Worm (Caenorhabditis elegans) whole organism, late embryonic: Measurements from ENCODE around the gene mpk-2.

Experiments
- C08G9.2 ChIP-seq: sonication (generic microtip); optimal IDR thresholded peaks from 2 replicates; lab custom pipeline; 2016; ENCODE audit warnings: mild to moderate bottlenecking, missing genetic modification characterization, moderate library complexity, missing compliant biosample characterization
- F13H6.1 ChIP-seq: sonication (generic microtip); optimal IDR thresholded peaks from 2 replicates; lab custom pipeline; 2016; ENCODE audit warnings: missing genetic modification characterization, missing compliant biosample characterization
- K02D7.2 ChIP-seq: sonication (generic microtip); optimal IDR thresholded peaks from 2 replicates; lab custom pipeline; 2017; ENCODE audit warnings: mild to moderate bottlenecking, missing genetic modification characterization, missing compliant biosample characterization
- K09A11.1 ChIP-seq: sonication (generic microtip); optimal IDR thresholded peaks from 2 replicates; lab custom pipeline; 2017; ENCODE audit warnings: antibody characterized with exemption, mild to moderate bottlenecking, missing genetic modification characterization, missing compliant biosample characterization; ENCODE audit not compliant: insufficient read depth
- ceh-18 ChIP-seq: sonication (generic microtip); optimal IDR thresholded peaks from 2 replicates; lab custom pipeline; 2016; ENCODE audit warnings: missing genetic modification characterization, missing compliant biosample characterization
- ceh-19 ChIP-seq: fragments of 200-800 bp; sonication (Bioruptor generic); optimal IDR thresholded peaks from 2 replicates; lab custom pipeline; 2018; ENCODE audit warnings: mild to moderate bottlenecking, missing genetic modification characterization, missing compliant biosample characterization
- ceh-2 ChIP-seq: sonication (generic microtip); optimal IDR thresholded peaks from 2 replicates; lab custom pipeline; 2016; ENCODE audit warnings: missing genotype, missing genetic modification characterization, missing compliant biosample characterization
- ceh-24 ChIP-seq: sonication (generic microtip); optimal IDR thresholded peaks from 2 replicates; lab custom pipeline; 2016; ENCODE audit warnings: mild to moderate bottlenecking, missing genetic modification characterization, missing compliant biosample characterization
- ceh-30 ChIP-seq: fragments of 150-350 bp; optimal IDR thresholded peaks from 2 replicates; lab custom pipeline; 2014; ENCODE audit warnings: missing biosample characterization, missing genetic modification characterization
- ceh-31 ChIP-seq: sonication (generic microtip); optimal IDR thresholded peaks from 2 replicates; lab custom pipeline; 2016; ENCODE audit warnings: missing genetic modification characterization, missing compliant biosample characterization
- ceh-34 ChIP-seq: sonication (generic microtip); optimal IDR thresholded peaks from 2 replicates; lab custom pipeline; 2016; ENCODE audit warnings: mild to moderate bottlenecking, missing genetic modification characterization, missing compliant biosample characterization
- ceh-48 ChIP-seq: sonication (generic microtip); optimal IDR thresholded peaks from 2 replicates; lab custom pipeline; 2016; ENCODE audit warnings: missing genetic modification characterization, inconsistent platforms, missing compliant biosample characterization
- dve-1 ChIP-seq: sonication (generic microtip); optimal IDR thresholded peaks from 2 replicates; lab custom pipeline; 2017; ENCODE audit warnings: antibody characterized with exemption, mild to moderate bottlenecking, missing genetic modification characterization, missing compliant biosample characterization
- elt-2 ChIP-seq: sonication (generic microtip); optimal IDR thresholded peaks from 2 replicates; lab custom pipeline; 2016; ENCODE audit warnings: missing genetic modification reagents, missing genetic modification characterization, missing compliant biosample characterization
- ets-4 ChIP-seq: sonication (generic microtip); optimal IDR thresholded peaks from 2 replicates; lab custom pipeline; 2016; ENCODE audit warnings: missing genetic modification characterization, missing compliant biosample characterization
- fax-1 ChIP-seq: sonication (generic microtip); optimal IDR thresholded peaks from 2 replicates; lab custom pipeline; 2016; ENCODE audit warnings: missing genotype, missing genetic modification characterization, missing compliant biosample characterization
- gmeb-2 ChIP-seq: sonication (generic microtip); optimal IDR thresholded peaks from 2 replicates; lab custom pipeline; 2016; ENCODE audit warnings: missing genetic modification characterization, inconsistent platforms, missing compliant biosample characterization
- hlh-30 ChIP-seq: sonication (generic microtip); optimal IDR thresholded peaks from 2 replicates; lab custom pipeline; 2017; ENCODE audit warnings: antibody characterized with exemption, missing genetic modification characterization, missing compliant biosample characterization; ENCODE audit not compliant: insufficient read depth
- hlh-8 ChIP-seq: sonication (generic microtip); optimal IDR thresholded peaks from 2 replicates; lab custom pipeline; 2016; ENCODE audit warnings: missing genotype, missing genetic modification characterization, missing compliant biosample characterization
- lim-6 ChIP-seq: sonication (generic microtip); optimal IDR thresholded peaks from 2 replicates; lab custom pipeline; 2016; ENCODE audit warnings: missing genetic modification characterization, missing compliant biosample characterization
- madf-2 ChIP-seq: sonication (generic microtip); optimal IDR thresholded peaks from 2 replicates; lab custom pipeline; 2017; ENCODE audit warnings: missing genetic modification characterization, missing compliant biosample characterization
- nfya-1 ChIP-seq: sonication (generic microtip); optimal IDR thresholded peaks from 2 replicates; lab custom pipeline; 2017; ENCODE audit warnings: missing genetic modification characterization, mild to moderate bottlenecking, missing compliant biosample characterization, antibody characterized with exemption, moderate library complexity
- nhr-11 ChIP-seq: fragments of 150-350 bp; optimal IDR thresholded peaks from 2 replicates; lab custom pipeline; 2014; ENCODE audit warnings: missing biosample characterization, missing genetic modification characterization
- npax-4 ChIP-seq: sonication (generic microtip); optimal IDR thresholded peaks from 2 replicates; lab custom pipeline; 2016; ENCODE audit warnings: missing genetic modification characterization, missing compliant biosample characterization
- odd-2 ChIP-seq: sonication (generic microtip); optimal IDR thresholded peaks from 2 replicates; lab custom pipeline; 2017; ENCODE audit warnings: antibody characterized with exemption, mild to moderate bottlenecking, missing genetic modification characterization, missing compliant biosample characterization
- pax-1 ChIP-seq: fragments of 150-350 bp; optimal IDR thresholded peaks from 2 replicates; lab custom pipeline; 2014; ENCODE audit warnings: missing biosample characterization, missing genetic modification characterization
- pqm-1 ChIP-seq: sonication (generic microtip); optimal IDR thresholded peaks from 2 replicates; lab custom pipeline; 2016; ENCODE audit warnings: missing genetic modification characterization, missing compliant biosample characterization
- pros-1 ChIP-seq: fragments of 150-350 bp; optimal IDR thresholded peaks from 2 replicates; lab custom pipeline; 2014; ENCODE audit warnings: missing biosample characterization, missing genetic modification reagents, missing genetic modification characterization
- ref-2 ChIP-seq: sonication (generic microtip); optimal IDR thresholded peaks from 2 replicates; lab custom pipeline; 2016; ENCODE audit warnings: missing genetic modification characterization, missing compliant biosample characterization
- rnt-1 ChIP-seq: sonication (generic microtip); optimal IDR thresholded peaks from 2 replicates; lab custom pipeline; 2016; ENCODE audit warnings: missing genetic modification characterization, missing compliant biosample characterization
- sdc-2 ChIP-seq: sonication (generic microtip); optimal IDR thresholded peaks from 2 replicates; lab custom pipeline; 2016; ENCODE audit warnings: missing genotype, missing genetic modification characterization, missing compliant biosample characterization
- sox-4 ChIP-seq: sonication (generic microtip); optimal IDR thresholded peaks from 2 replicates; lab custom pipeline; 2017; ENCODE audit warnings: mild to moderate bottlenecking, missing genetic modification characterization, inconsistent platforms, missing compliant biosample characterization
- syd-9 ChIP-seq: sonication (generic microtip); optimal IDR thresholded peaks from 2 replicates; lab custom pipeline; 2016; ENCODE audit warnings: mild to moderate bottlenecking, missing genetic modification characterization, moderate library complexity, missing compliant biosample characterization
- tbx-2 ChIP-seq: sonication (generic microtip); optimal IDR thresholded peaks from 2 replicates; lab custom pipeline; 2016; ENCODE audit warnings: missing genetic modification characterization, missing compliant biosample characterization
- unc-42 ChIP-seq: sonication (generic microtip); optimal IDR thresholded peaks from 2 replicates; lab custom pipeline; 2016; ENCODE audit warnings: missing genotype, missing genetic modification characterization, missing compliant biosample characterization
- unc-55 ChIP-seq: sonication (generic microtip); optimal IDR thresholded peaks from 2 replicates; lab custom pipeline; 2017; ENCODE audit warnings: missing biosample characterization, missing genetic modification reagents, missing genetic modification characterization
- unc-86 ChIP-seq: sonication (generic microtip); optimal IDR thresholded peaks from 2 replicates; lab custom pipeline; 2016; ENCODE audit warnings: missing genetic modification characterization, missing compliant biosample characterization
- zip-5 ChIP-seq: sonication (generic microtip); optimal IDR thresholded peaks from 2 replicates; lab custom pipeline; 2016; ENCODE audit warnings: missing genetic modification characterization, missing compliant biosample characterization
- ztf-16 ChIP-seq: sonication (generic microtip); optimal IDR thresholded peaks from 2 replicates; lab custom pipeline; 2017; ENCODE audit warnings: missing genetic modification characterization, missing compliant biosample characterization

mpk-2 gene

DNA sequence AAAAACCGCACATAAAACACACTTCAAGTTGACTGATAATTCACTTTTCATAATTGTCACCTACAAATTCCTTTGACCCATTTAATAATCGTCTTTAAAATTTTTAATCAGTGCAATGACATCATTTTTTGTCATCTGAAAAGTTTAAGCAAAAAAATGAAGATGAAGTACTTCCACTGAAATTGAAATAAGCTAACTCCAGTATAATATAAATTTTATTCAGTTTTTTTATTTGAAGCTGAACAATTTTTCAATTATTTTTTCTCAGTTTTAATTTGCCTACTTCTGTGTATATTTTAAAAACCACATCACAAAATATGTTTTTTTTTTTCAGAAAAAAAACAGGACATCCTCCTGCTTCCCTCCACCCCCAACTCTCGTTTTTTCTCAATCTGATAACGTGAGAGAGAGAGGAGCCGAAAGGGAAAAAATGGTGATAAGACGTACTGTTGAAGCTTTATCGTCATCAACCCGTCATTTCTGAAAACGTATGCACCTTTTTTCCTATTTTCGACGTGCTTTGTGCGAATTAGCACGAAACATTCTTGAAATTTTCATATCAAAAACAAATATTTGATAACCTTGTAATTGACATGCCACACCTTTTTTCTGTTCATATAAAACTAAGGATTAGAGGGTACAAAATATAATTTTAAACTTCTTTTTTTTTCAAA is at the start of gene mpk-2, which contains the start of gene C04G6.11:
TSS of gene mpk-2 (plus strand) at position 335 of the 674 bp plus-strand sequence.
TSS of gene C04G6.11 (minus strand) at position 51 of the 674 bp plus-strand sequence.
- TF ChIP-seq elt-2 (tag; lab: Kevin White, UChicago) = peak; percentile 70
- TF ChIP-seq lim-6 (tag; lab: Kevin White, UChicago) = no peak

DNA sequence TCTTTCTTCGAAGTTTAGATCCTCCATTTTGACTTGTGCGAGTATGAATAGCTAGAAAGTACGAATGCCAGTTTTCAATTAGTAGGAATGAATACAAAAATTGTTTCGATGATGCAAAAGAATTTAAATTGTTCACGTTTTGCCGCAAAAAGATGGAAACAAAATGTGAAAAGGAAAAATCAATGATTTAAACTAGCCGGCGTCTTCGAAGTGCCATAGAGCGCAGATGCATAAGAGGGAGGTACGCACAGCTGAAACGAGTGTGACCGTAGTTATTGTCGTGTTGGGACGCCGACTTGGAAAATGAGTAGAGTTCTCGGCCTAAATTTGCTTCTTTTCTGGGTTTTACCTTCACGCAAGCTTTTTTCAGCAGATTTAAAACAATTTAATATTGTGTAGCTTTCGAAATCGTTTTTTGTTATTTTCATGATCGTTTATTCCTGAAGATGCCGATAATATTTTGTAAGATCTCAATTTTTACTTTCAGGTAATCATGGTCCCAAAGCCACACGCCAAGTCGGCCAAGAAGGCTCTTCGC is 48.7 kb upstream of the mpk-2 start, which contains the start of the genes ify-1 and rpl-22:
TSS of gene ify-1 (minus strand) at position 51 of the 538 bp plus-strand sequence.
TSS of gene rpl-22 (plus strand) at position 488 of the 538 bp plus-strand sequence.
- peak; percentile 16 for TF ChIP-seq ceh-2 (tag; lab: Kevin White, UChicago)
- peak; percentile 71 for TF ChIP-seq ref-2 (tag; lab: Kevin White, UChicago)
- TF ChIP-seq ceh-18 (tag; lab: Kevin White, UChicago) = peak; percentile 86
- peak; percentile 61 for TF ChIP-seq unc-86 (tag; lab: Kevin White, UChicago)
- TF ChIP-seq hlh-30 = peak; percentile 71
- peak; percentile 73 for TF ChIP-seq pros-1 (tag; lab: Kevin White, UChicago)
- peak; percentile 50 for TF ChIP-seq ets-4 (tag; lab: Kevin White, UChicago)
- peak; percentile 3 for TF ChIP-seq zip-5 (tag; lab: Kevin White, UChicago)
- no peak for TF ChIP-seq K02D7.2 (tag; lab: Kevin White, UChicago)
- TF ChIP-seq ceh-24 (tag; lab: Kevin White, UChicago) = no peak
- TF ChIP-seq K09A11.1 (tag; lab: Kevin White, UChicago) = peak; percentile 4
- TF ChIP-seq tbx-2 (tag; lab: Kevin White, UChicago) = peak; percentile 70
- peak; percentile 31 for TF ChIP-seq hlh-8
- TF ChIP-seq ztf-16 (tag; lab: Kevin White, UChicago) = peak; percentile 33
- TF ChIP-seq unc-42 (tag; lab: Kevin White, UChicago) = peak; percentile 82
- no peak for TF ChIP-seq odd-2
- TF ChIP-seq dve-1 = peak; percentile 82
- TF ChIP-seq F13H6.1 (tag; lab: Kevin White, UChicago) = no peak
- TF ChIP-seq ceh-34 (tag; lab: Kevin White, UChicago) = peak; percentile 51
- peak; percentile 71 for TF ChIP-seq unc-55 (GFP tag; lab: Kevin White, UChicago)
- TF ChIP-seq fax-1 (tag; lab: Kevin White, UChicago) = peak; percentile 22
- peak; percentile 36 for TF ChIP-seq pqm-1 (tag; lab: Kevin White, UChicago)
- peak; percentile 54 for TF ChIP-seq C08G9.2 (tag; lab: Kevin White, UChicago)
- peak; percentile 97 for TF ChIP-seq ceh-48 (tag; lab: Kevin White, UChicago)
- TF ChIP-seq madf-2 = peak; percentile 50
- peak; percentile 87 for TF ChIP-seq ceh-31 (tag; lab: Kevin White, UChicago)
- peak; percentile 66 for TF ChIP-seq ceh-30
- TF ChIP-seq npax-4 (tag; lab: Kevin White, UChicago) = no peak
- TF ChIP-seq syd-9 (tag; lab: Kevin White, UChicago) = no peak
- peak; percentile 73 for TF ChIP-seq rnt-1 (tag; lab: Kevin White, UChicago)
- peak; percentile 68 for TF ChIP-seq pax-1 (tag; lab: Kevin White, UChicago)
- peak; percentile 34 for TF ChIP-seq sdc-2 (tag; lab: Kevin White, UChicago)
- no peak for TF ChIP-seq gmeb-2 (tag; lab: Kevin White, UChicago)
- TF ChIP-seq nhr-11 (tag; lab: Kevin White, UChicago) = no peak
- TF ChIP-seq ceh-19 (GFP tag; lab: Kevin White, UChicago) = peak; percentile 20
- TF ChIP-seq sox-4 = peak; percentile 35
- TF ChIP-seq nfya-1 (tag; lab: Kevin White, UChicago) = peak; percentile 97
- peak; percentile 99 for TF ChIP-seq elt-2 (tag; lab: Kevin White, UChicago)
